Worm (Caenorhabditis elegans): ENCODE measurements around the gene T05E12.9.

DNA sequence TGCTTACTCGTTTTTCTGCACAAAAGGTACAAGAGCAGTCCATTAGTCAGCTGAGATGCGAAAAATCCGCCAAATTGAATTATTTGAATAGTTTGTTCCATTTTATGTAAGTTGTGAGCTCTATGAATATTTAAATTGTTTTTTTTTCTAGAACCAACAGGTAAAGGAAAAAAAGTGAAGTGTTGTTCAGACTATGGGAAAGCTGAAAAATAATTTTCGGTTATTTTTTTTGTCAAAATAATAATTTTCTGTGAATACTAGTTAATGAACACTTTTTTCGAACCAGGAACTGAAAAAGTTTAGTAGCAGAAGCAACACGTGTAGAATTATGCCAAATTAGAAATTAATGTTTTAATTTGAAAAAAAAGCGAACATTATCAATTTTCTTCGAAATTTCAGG, 6.7 kb downstream of the T05E12.9 start, which contains the start of gene str-125:
- no peak for TF ChIP-seq zag-1 (tag; optimal IDR thresholded peaks at IDR 0.05)
- TF ChIP-seq zfp-3 (GFP tag; conservative IDR thresholded peaks at IDR 0.05): no peak

All from whole organism, L4 larva.